Fruit fly (Drosophila melanogaster) whole organism, prepupa: ENCODE data around the gene CG13384.
A peak's percentile ranks its signal among the peaks of the same experiment; 100 is the strongest.

Source experiments
- Blimp-1 ChIP-seq: fragments of 200-800 bp; sonication (Bioruptor generic); optimal IDR thresholded peaks from 3 replicates; lab custom pipeline; 2017; ENCODE audit warnings: missing biosample characterization, missing genetic modification characterization, mild to moderate bottlenecking, moderate library complexity, missing genetic modification reagents
- CG10631 ChIP-seq: fragments of 200-800 bp; sonication (Bioruptor generic); optimal IDR thresholded peaks from 2 replicates; lab custom pipeline; 2016; ENCODE audit warnings: missing biosample characterization, missing genetic modification characterization
- CG10669 ChIP-seq: fragments of 200-800 bp; sonication (Bioruptor generic); optimal IDR thresholded peaks from 3 replicates; lab custom pipeline; 2018; ENCODE audit warnings: missing biosample characterization, mild to moderate bottlenecking, missing genetic modification characterization, moderate library complexity
- CG11294 ChIP-seq: fragments of 200-800 bp; sonication (Bioruptor generic); IDR thresholded peaks from 2 replicates; pipeline ENCODE4 v1.3.6; 2022; ENCODE audit warnings: missing biosample characterization, missing genetic modification characterization
- CG11762 ChIP-seq: fragments of 200-800 bp; sonication (Bioruptor generic); optimal IDR thresholded peaks from 3 replicates; lab custom pipeline; 2016; ENCODE audit warnings: missing biosample characterization, missing genetic modification characterization; ENCODE audit not compliant: insufficient read depth
- CG15336 ChIP-seq: fragments of 200-800 bp; sonication (Bioruptor generic); IDR thresholded peaks from 2 replicates; pipeline ENCODE4 v1.3.6; 2022; ENCODE audit warnings: missing biosample characterization, missing genetic modification characterization
- CG1621 ChIP-seq: fragments of 200-800 bp; sonication (Bioruptor generic); optimal IDR thresholded peaks from 3 replicates; lab custom pipeline; 2018; ENCODE audit warnings: missing biosample characterization, mild to moderate bottlenecking, missing genetic modification characterization
- CG3032 ChIP-seq: fragments of 200-800 bp; optimal IDR thresholded peaks from 2 replicates; lab custom pipeline; 2019; ENCODE audit warnings: missing biosample characterization, mild to moderate bottlenecking, missing genetic modification characterization, moderate library complexity
- CG31627 ChIP-seq: fragments of 200-800 bp; sonication (Bioruptor generic); optimal IDR thresholded peaks from 3 replicates; lab custom pipeline; 2016; ENCODE audit warnings: missing biosample characterization, missing genetic modification characterization
- CG32006 ChIP-seq: fragments of 200-800 bp; sonication (Bioruptor generic); optimal IDR thresholded peaks from 3 replicates; lab custom pipeline; 2017; ENCODE audit warnings: missing biosample characterization, mild to moderate bottlenecking, missing genetic modification characterization
- CG34406 ChIP-seq: fragments of 200-800 bp; sonication (Bioruptor generic); optimal IDR thresholded peaks from 3 replicates; lab custom pipeline; 2016; ENCODE audit warnings: missing biosample characterization, missing genetic modification characterization
- CG3919 ChIP-seq: fragments of 200-800 bp; sonication (Bioruptor generic); optimal IDR thresholded peaks from 3 replicates; lab custom pipeline; 2016; ENCODE audit warnings: missing biosample characterization, missing genetic modification characterization
- CG4318 ChIP-seq: fragments of 200-800 bp; sonication (Bioruptor generic); optimal IDR thresholded peaks from 3 replicates; lab custom pipeline; 2017; ENCODE audit warnings: missing biosample characterization, mild to moderate bottlenecking, missing genetic modification characterization
- CG6163 ChIP-seq: fragments of 200-800 bp; sonication (Bioruptor generic); IDR thresholded peaks from 3 replicates; pipeline ENCODE4 v1.3.6; 2022; ENCODE audit warnings: missing biosample characterization, missing genetic modification characterization
- CG6276 ChIP-seq: fragments of 200-800 bp; sonication (Bioruptor generic); optimal IDR thresholded peaks from 2 replicates; lab custom pipeline; 2017; ENCODE audit warnings: missing biosample characterization, mild to moderate bottlenecking, missing genetic modification characterization
- CG6792 ChIP-seq: fragments of 200-800 bp; sonication (Bioruptor generic); optimal IDR thresholded peaks from 3 replicates; lab custom pipeline; 2016; ENCODE audit warnings: missing biosample characterization, missing genetic modification characterization
- CG6808 ChIP-seq: fragments of 200-800 bp; sonication (Bioruptor generic); optimal IDR thresholded peaks from 3 replicates; lab custom pipeline; 2017; ENCODE audit warnings: missing biosample characterization, missing genetic modification characterization, mild to moderate bottlenecking, moderate library complexity, missing genetic modification reagents
- CG6854 ChIP-seq: fragments of 200-800 bp; sonication (Bioruptor generic); optimal IDR thresholded peaks from 2 replicates; lab custom pipeline; 2017; ENCODE audit warnings: missing biosample characterization, mild to moderate bottlenecking, missing genetic modification characterization
- CG7368 ChIP-seq: fragments of 200-800 bp; sonication (Bioruptor generic); optimal IDR thresholded peaks from 3 replicates; lab custom pipeline; 2016; ENCODE audit warnings: missing biosample characterization, missing genetic modification characterization
- CG8319 ChIP-seq: fragments of 200-800 bp; sonication (Bioruptor generic); optimal IDR thresholded peaks from 3 replicates; lab custom pipeline; 2016; ENCODE audit warnings: missing biosample characterization, missing genetic modification characterization
- CG9139 ChIP-seq: fragments of 200-800 bp; sonication (Bioruptor generic); optimal IDR thresholded peaks from 3 replicates; lab custom pipeline; 2017; ENCODE audit warnings: missing biosample characterization, mild to moderate bottlenecking, missing genetic modification characterization
- Eip75B ChIP-seq: fragments of 200-800 bp; sonication (Bioruptor generic); optimal IDR thresholded peaks from 3 replicates; lab custom pipeline; 2016; ENCODE audit warnings: missing biosample characterization, missing genetic modification characterization
- Eip78C ChIP-seq: fragments of 200-800 bp; sonication (Bioruptor generic); peaks from one replicate; lab custom pipeline; 2016; ENCODE audit warnings: missing biosample characterization, missing genetic modification characterization
- Eip93F ChIP-seq: fragments of 200-800 bp; sonication (Bioruptor generic); optimal IDR thresholded peaks from 2 replicates; lab custom pipeline; 2016; ENCODE audit warnings: missing biosample characterization, mild to moderate bottlenecking, missing genetic modification characterization
- Ets21C ChIP-seq: fragments of 200-800 bp; sonication (Bioruptor generic); optimal IDR thresholded peaks from 3 replicates; lab custom pipeline; 2016; ENCODE audit warnings: missing biosample characterization, missing genetic modification characterization
- Ets96B ChIP-seq: fragments of 200-800 bp; optimal IDR thresholded peaks from 2 replicates; lab custom pipeline; 2019; ENCODE audit warnings: missing biosample characterization, mild to moderate bottlenecking, missing genetic modification characterization, moderate library complexity
- Met ChIP-seq: fragments of 200-800 bp; sonication (Bioruptor generic); optimal IDR thresholded peaks from 3 replicates; lab custom pipeline; 2016; ENCODE audit warnings: missing biosample characterization, missing genetic modification characterization
- OdsH ChIP-seq: fragments of 200-800 bp; sonication (Bioruptor generic); optimal IDR thresholded peaks from 3 replicates; lab custom pipeline; 2016; ENCODE audit warnings: missing biosample characterization, missing genetic modification characterization
- Sox14 ChIP-seq: fragments of 200-800 bp; sonication (Bioruptor generic); optimal IDR thresholded peaks from 3 replicates; lab custom pipeline; 2016; ENCODE audit warnings: missing biosample characterization, missing genetic modification characterization
- Sox15 ChIP-seq: fragments of 200-800 bp; sonication (Bioruptor generic); optimal IDR thresholded peaks from 3 replicates; lab custom pipeline; 2016; ENCODE audit warnings: missing biosample characterization, missing genetic modification characterization
- acj6 ChIP-seq: fragments of 200-800 bp; sonication (Bioruptor generic); optimal IDR thresholded peaks from 3 replicates; lab custom pipeline; 2016; ENCODE audit warnings: missing biosample characterization, missing genetic modification characterization
- cyc ChIP-seq: fragments of 200-800 bp; sonication (Bioruptor generic); optimal IDR thresholded peaks from 3 replicates; lab custom pipeline; 2016; ENCODE audit warnings: missing biosample characterization, missing genetic modification characterization
- eg ChIP-seq: fragments of 200-800 bp; sonication (Bioruptor generic); IDR thresholded peaks from 3 replicates; pipeline ENCODE4 v1.3.6; 2022; ENCODE audit warnings: missing biosample characterization, missing genetic modification characterization
- esn ChIP-seq: fragments of 200-800 bp; sonication (Bioruptor generic); optimal IDR thresholded peaks from 2 replicates; lab custom pipeline; 2016; ENCODE audit warnings: missing biosample characterization, mild to moderate bottlenecking, missing genetic modification characterization, moderate library complexity
- fkh ChIP-seq: fragments of 200-800 bp; sonication (Bioruptor generic); optimal IDR thresholded peaks from 3 replicates; lab custom pipeline; 2017; ENCODE audit warnings: missing biosample characterization, mild to moderate bottlenecking, missing genetic modification characterization, moderate library complexity
- lz ChIP-seq: fragments of 200-800 bp; sonication (Bioruptor generic); optimal IDR thresholded peaks from 3 replicates; lab custom pipeline; 2016; ENCODE audit warnings: missing biosample characterization, missing genetic modification characterization
- salr ChIP-seq, 2 experiments: fragments of 200-800 bp; sonication (Bioruptor generic); optimal IDR thresholded peaks; 3 replicates each; lab custom pipeline; 2016 to 2018; ENCODE audit warnings: missing biosample characterization in 2 of 2, missing genetic modification characterization in 2 of 2, mild to moderate bottlenecking in 1 of 2
- spab ChIP-seq: fragments of 200-800 bp; sonication (Bioruptor generic); optimal IDR thresholded peaks from 2 replicates; lab custom pipeline; 2017; ENCODE audit warnings: missing biosample characterization, mild to moderate bottlenecking, missing genetic modification characterization, missing genetic modification reagents
- svp ChIP-seq: fragments of 200-800 bp; sonication (Bioruptor generic); peaks from one replicate; lab custom pipeline; 2016; ENCODE audit warnings: missing biosample characterization, missing genetic modification characterization
- topi ChIP-seq: fragments of 200-800 bp; sonication (Bioruptor generic); optimal IDR thresholded peaks from 3 replicates; lab custom pipeline; 2016; ENCODE audit warnings: missing biosample characterization, missing genetic modification characterization
- vri ChIP-seq: fragments of 200-800 bp; sonication (Bioruptor generic); optimal IDR thresholded peaks from 3 replicates; lab custom pipeline; 2016; ENCODE audit warnings: missing biosample characterization, mild to moderate bottlenecking, missing genetic modification characterization

Gene CG13384

dm6 chr2L:8398721-8399120 lies 14.5 kb downstream of the CG13384 start, which contains the start of gene CG13386:
CG13386 (plus strand) TSS chr2L:8399021.
- TF ChIP-seq CG10631 (GFP tag; lab: Kevin White, UChicago) (no peak), topi (GFP tag; lab: Kevin White, UChicago) (no peak)

dm6 chr2L:8399863-8400598 lies 15.8 kb downstream of the CG13384 start, which contains the start of gene CG31898:
CG31898 (plus strand) TSS chr2L:8400421.
- TF ChIP-seq vri (GFP tag; lab: Kevin White, UChicago), result peak; percentile 87
- no peak for TF ChIP-seq CG32006 (GFP tag; lab: Kevin White, UChicago)

dm6 chr2L:8402928-8403285 lies 18.7 kb downstream of the CG13384 start, which contains the start of gene fy:
fy (minus strand) TSS chr2L:8403280.
- no peak for TF ChIP-seq CG34406
- no peak for TF ChIP-seq CG6792
- no peak for TF ChIP-seq Sox15 (GFP tag; lab: Kevin White, UChicago)
- no peak for TF ChIP-seq Ets21C (GFP tag; lab: Kevin White, UChicago)
- no peak for TF ChIP-seq CG8319 (GFP tag; lab: Kevin White, UChicago)
- no peak for TF ChIP-seq CG1621 (tag; lab: Kevin White, UChicago)
- TF ChIP-seq CG6808, result no peak
- no peak for TF ChIP-seq CG6854 (GFP tag; lab: Kevin White, UChicago)

dm6 chr2L:8403286-8404270 lies 19.3 kb downstream of the CG13384 start, which contains the start of gene emb:
emb (plus strand) TSS chr2L:8403573.
- TF ChIP-seq Ets21C (GFP tag; lab: Kevin White, UChicago) (peak; percentile 37), Eip93F (GFP tag; lab: Kevin White, UChicago) (no peak), Sox15 (GFP tag; lab: Kevin White, UChicago) (no peak), CG7368 (GFP tag; lab: Kevin White, UChicago) (no peak), svp (no peak), Blimp-1 (peak; percentile 11), esn (GFP tag; lab: Kevin White, UChicago) (peak; percentile 57), CG15336 (GFP tag; lab: Robert Waterston, UW) (peak; percentile 62), Ets96B (peak; percentile 50), CG6276 (no peak), CG3919 (GFP tag; lab: Kevin White, UChicago) (no peak), CG10631 (GFP tag; lab: Kevin White, UChicago) (peak; percentile 58), lz (GFP tag; lab: Kevin White, UChicago) (peak; percentile 36), acj6 (GFP tag; lab: Kevin White, UChicago) (no peak), CG32006 (GFP tag; lab: Kevin White, UChicago) (no peak), Eip75B (GFP tag; lab: Kevin White, UChicago) (no peak), Sox14 (GFP tag; lab: Kevin White, UChicago) (peak; percentile 70), CG3032 (tag; lab: Kevin White, UChicago) (peak; percentile 51), CG9139 (GFP tag; lab: Kevin White, UChicago) (no peak), CG11762 (GFP tag; lab: Kevin White, UChicago) (no peak), CG1621 (tag; lab: Kevin White, UChicago) (no peak), CG31627 (peak; percentile 62), fkh (GFP tag; lab: Kevin White, UChicago) (peak; percentile 99), CG34406 (peak; percentile 51), salr (GFP tag; optimal IDR thresholded peaks at IDR 0.05; lab: Kevin White, UChicago) (no peak), spab (GFP tag; lab: Kevin White, UChicago) (no peak), Met (GFP tag; lab: Kevin White, UChicago) (no peak), cyc (GFP tag; lab: Kevin White, UChicago) (peak; percentile 37), CG10669 (no peak), CG11294 (no peak), Eip78C (peak; percentile 83), CG4318 (GFP tag; lab: Kevin White, UChicago) (no peak), OdsH (GFP tag; lab: Kevin White, UChicago) (peak; percentile 30), CG6163 (peak; percentile 79), topi (GFP tag; lab: Kevin White, UChicago) (peak; percentile 22), CG8319 (GFP tag; lab: Kevin White, UChicago) (no peak), eg (peak; percentile 76)
